Fruit fly (Drosophila melanogaster) whole organism, wandering third instar larva: ENCODE measurements around the gene sphe.

ENCODE experiments used
- CG9705 ChIP-seq: fragments of 200-800 bp; sonication (Bioruptor generic); optimal IDR thresholded peaks from 2 replicates; lab custom pipeline; 2018; ENCODE audit warnings: missing biosample characterization, mild to moderate bottlenecking, missing genetic modification characterization
- N ChIP-seq: fragments of >200 bp; optimal IDR thresholded peaks from 2 replicates; lab custom pipeline; 2018; ENCODE audit warnings: missing biosample characterization, missing external identifiers, missing genetic modification characterization
- OdsH ChIP-seq: fragments of 200-800 bp; sonication (Bioruptor generic); optimal IDR thresholded peaks from 2 replicates; lab custom pipeline; 2016; ENCODE audit warnings: missing biosample characterization, mild to moderate bottlenecking, missing genetic modification characterization
- pan ChIP-seq: fragments of >200 bp; optimal IDR thresholded peaks from 2 replicates; lab custom pipeline; 2017
- usp ChIP-seq: fragments of >200 bp; optimal IDR thresholded peaks from 2 replicates; lab custom pipeline; 2017; ENCODE audit warnings: missing biosample characterization, missing genetic modification characterization

- no peak for TF ChIP-seq CG9705 (GFP tag; lab: Kevin White, UChicago)
- no peak for TF ChIP-seq N
- no peak for TF ChIP-seq usp (GFP tag; lab: Kevin White, UChicago)
- no peak for TF ChIP-seq OdsH
- TF ChIP-seq pan, result no peak
Observed at dm6 chrX:16742547-16742946, 40.8 kb upstream of the sphe start, which contains the start of gene Twdlalpha.
